Fruit fly (Drosophila melanogaster) whole organism, adult: ENCODE data around the gene Pop5.

Experiments used
- CG12768 ChIP-seq: fragments of 200-800 bp; sonication (Bioruptor generic); optimal IDR thresholded peaks from 2 replicates; lab custom pipeline; 2017; ENCODE audit warnings: missing biosample characterization, missing genetic modification characterization, mild to moderate bottlenecking, moderate library complexity, missing genetic modification reagents
- CG7045 ChIP-seq: fragments of 200-800 bp; sonication (Bioruptor generic); optimal IDR thresholded peaks from 2 replicates; lab custom pipeline; 2017; ENCODE audit warnings: missing biosample characterization, mild to moderate bottlenecking, missing genetic modification characterization
- CG7101 ChIP-seq: fragments of 200-800 bp; sonication (Bioruptor generic); optimal IDR thresholded peaks from 2 replicates; lab custom pipeline; 2018; ENCODE audit warnings: missing biosample characterization, mild to moderate bottlenecking, missing genetic modification characterization, moderate library complexity
- Clk ChIP-seq: fragments of 200-800 bp; sonication (Bioruptor generic); optimal IDR thresholded peaks from 2 replicates; lab custom pipeline; 2017; ENCODE audit warnings: missing biosample characterization, missing genetic modification characterization
- Hr96 ChIP-seq: fragments of 200-800 bp; sonication (Bioruptor generic); optimal IDR thresholded peaks from 2 replicates; lab custom pipeline; 2016; ENCODE audit warnings: missing biosample characterization, missing genetic modification characterization
- Mnt ChIP-seq: fragments of 200-800 bp; sonication (Bioruptor generic); optimal IDR thresholded peaks from 2 replicates; lab custom pipeline; 2016; ENCODE audit warnings: missing biosample characterization, mild to moderate bottlenecking, missing genetic modification characterization
- cic ChIP-seq: fragments of 200-800 bp; sonication (Bioruptor generic); optimal IDR thresholded peaks from 2 replicates; lab custom pipeline; 2017; ENCODE audit warnings: missing biosample characterization, mild to moderate bottlenecking, missing genetic modification characterization, moderate library complexity
- kay ChIP-seq: fragments of 200-800 bp; sonication (Bioruptor generic); peaks from one replicate; lab custom pipeline; 2016; ENCODE audit warnings: missing biosample characterization, missing genetic modification characterization, borderline replicate concordance
- ovo ChIP-seq: fragments of 200-800 bp; sonication (Bioruptor generic); optimal IDR thresholded peaks from 2 replicates; lab custom pipeline; 2016; ENCODE audit warnings: missing biosample characterization, missing genetic modification characterization
- toe ChIP-seq: fragments of 200-800 bp; sonication (Bioruptor generic); optimal IDR thresholded peaks from 2 replicates; lab custom pipeline; 2016; ENCODE audit warnings: missing biosample characterization, missing genetic modification characterization

DNA sequence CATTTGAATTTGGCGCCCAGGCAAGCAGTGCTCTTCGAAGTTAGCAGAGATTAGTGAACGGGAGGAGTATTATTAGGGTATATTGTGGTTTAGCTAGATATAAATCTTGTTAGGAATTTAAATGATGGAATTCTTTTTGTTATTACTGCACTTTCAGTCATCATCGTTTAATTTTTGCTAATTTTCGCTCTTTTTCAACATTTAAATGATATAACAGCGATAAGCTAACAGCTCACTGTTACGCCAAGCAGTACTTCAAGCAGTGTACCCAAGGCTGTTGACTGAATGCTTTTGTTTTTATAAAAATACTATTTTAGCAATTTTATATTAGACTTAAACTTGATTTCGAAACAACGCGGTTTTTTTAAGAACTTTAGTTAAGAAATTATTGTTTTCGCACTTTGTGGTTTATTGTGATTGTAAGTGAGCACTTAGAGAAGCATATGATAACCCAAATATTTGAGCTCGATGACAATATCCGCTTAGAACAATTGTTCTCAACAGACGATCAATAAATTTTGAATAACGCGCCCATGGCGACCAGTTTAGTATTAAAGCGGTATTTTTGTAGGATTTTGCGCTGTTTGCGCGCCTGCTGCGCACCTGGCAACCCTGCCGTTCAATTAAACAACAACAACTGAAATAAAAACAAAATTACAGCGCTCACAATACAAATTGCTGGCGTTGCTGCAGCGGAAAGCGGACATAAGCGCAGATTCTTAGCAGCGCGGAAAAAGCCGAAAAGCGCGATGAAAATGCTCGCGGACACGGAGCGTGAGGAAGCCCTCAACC lies 6.0 kb upstream of the Pop5 start:
- no peak for TF ChIP-seq CG12768
- no peak for TF ChIP-seq Hr96 (GFP tag; lab: Kevin White, UChicago)
- TF ChIP-seq kay (GFP tag; lab: Kevin White, UChicago), result peak; percentile 33
- TF ChIP-seq toe (GFP tag; lab: Kevin White, UChicago), result no peak
- no peak for TF ChIP-seq ovo (GFP tag; lab: Kevin White, UChicago)
- TF ChIP-seq Mnt, result peak; percentile 23
- TF ChIP-seq Clk, result no peak
- no peak for TF ChIP-seq CG7045 (GFP tag; lab: Kevin White, UChicago)
- TF ChIP-seq cic, result no peak
- no peak for TF ChIP-seq CG7101 (tag; lab: Kevin White, UChicago)
